Fruit fly (Drosophila melanogaster): Measurements from ENCODE around the gene Ent2.

Ent2 gene

dm6 chr2L:6613156-6613555 lies 51.0 kb downstream of the Ent2 start:
- TF ChIP-seq noc (tag; optimal IDR thresholded peaks at IDR 0.05) = no peak

All from whole organism, larva.